Worm (Caenorhabditis elegans) whole organism, L2 larva: ENCODE measurements around the gene T19C3.7.
A peak's percentile ranks its signal among the peaks of the same experiment; 100 is the strongest.

Experiments used
- C34F6.9 ChIP-seq: fragments of 150-350 bp; optimal IDR thresholded peaks from 2 replicates; lab custom pipeline; 2014; ENCODE audit warnings: missing biosample characterization, missing genetic modification characterization
- F13H6.1 ChIP-seq: sonication (generic microtip); optimal IDR thresholded peaks from 2 replicates; lab custom pipeline; 2016; ENCODE audit warnings: missing genetic modification characterization, missing compliant biosample characterization
- Y55F3AM.14 ChIP-seq: fragments of 200-800 bp; sonication (Bioruptor generic); optimal IDR thresholded peaks from 2 replicates; lab custom pipeline; 2018; ENCODE audit warnings: mild to moderate bottlenecking, missing genetic modification characterization, missing compliant biosample characterization
- ZK546.5 ChIP-seq: sonication (generic microtip); optimal IDR thresholded peaks from 2 replicates; lab custom pipeline; 2017; ENCODE audit warnings: missing biosample characterization, missing genetic modification characterization
- alr-1 ChIP-seq: fragments of 150-350 bp; optimal IDR thresholded peaks from 2 replicates; lab custom pipeline; 2014; ENCODE audit warnings: missing biosample characterization, missing genetic modification characterization
- aly-2 ChIP-seq: fragments of 150-350 bp; optimal IDR thresholded peaks from 2 replicates; lab custom pipeline; 2014; ENCODE audit warnings: missing biosample characterization, missing genetic modification characterization
- blmp-1 ChIP-seq: sonication (generic microtip); optimal IDR thresholded peaks from 2 replicates; lab custom pipeline; 2017; ENCODE audit warnings: missing genetic modification characterization, mild to moderate bottlenecking, missing compliant biosample characterization, antibody characterized with exemption, moderate library complexity; ENCODE audit not compliant: insufficient read depth
- ceh-16 ChIP-seq: fragments of 150-350 bp; optimal IDR thresholded peaks from 2 replicates; lab custom pipeline; 2014; ENCODE audit warnings: missing biosample characterization, missing genetic modification characterization
- ceh-82 ChIP-seq: fragments of 150-350 bp; optimal IDR thresholded peaks from 2 replicates; lab custom pipeline; 2014; ENCODE audit warnings: missing biosample characterization, missing genetic modification characterization
- crh-2 ChIP-seq: sonication (generic microtip); optimal IDR thresholded peaks from 2 replicates; lab custom pipeline; 2017; ENCODE audit warnings: missing biosample characterization, missing genetic modification characterization
- dmd-4 ChIP-seq: sonication (generic microtip); optimal IDR thresholded peaks from 2 replicates; lab custom pipeline; 2017; ENCODE audit warnings: missing biosample characterization, missing genetic modification characterization
- egl-27 ChIP-seq: sonication (generic microtip); optimal IDR thresholded peaks from 3 replicates; lab custom pipeline; 2017; ENCODE audit warnings: missing biosample characterization, missing genetic modification reagents, missing genetic modification characterization
- elt-1 ChIP-seq: fragments of 150-350 bp; optimal IDR thresholded peaks from 2 replicates; lab custom pipeline; 2014; ENCODE audit warnings: missing biosample characterization, missing genetic modification characterization
- elt-3 ChIP-seq: sonication (generic microtip); optimal IDR thresholded peaks from 2 replicates; lab custom pipeline; 2017; ENCODE audit warnings: missing biosample characterization, missing genetic modification characterization
- fos-1 ChIP-seq: fragments of 150-350 bp; optimal IDR thresholded peaks from 2 replicates; lab custom pipeline; 2014; ENCODE audit warnings: missing biosample characterization, missing genetic modification characterization
- gmeb-1 ChIP-seq: fragments of 150-350 bp; optimal IDR thresholded peaks from 2 replicates; lab custom pipeline; 2014; ENCODE audit warnings: missing biosample characterization, missing genetic modification characterization
- lin-11 ChIP-seq: fragments of 150-350 bp; sonication (generic microtip); optimal IDR thresholded peaks from 2 replicates; lab custom pipeline; 2014; ENCODE audit warnings: missing biosample characterization, missing genetic modification characterization, inconsistent platforms, mixed read lengths
- lin-13 ChIP-seq: fragments of 150-350 bp; optimal IDR thresholded peaks from 2 replicates; lab custom pipeline; 2014; ENCODE audit warnings: missing biosample characterization, missing genetic modification reagents, missing genetic modification characterization
- lsy-2 ChIP-seq, 2 experiments: fragments of 150-350 bp in 1 of 2; sonication (generic microtip) in 1 of 2; optimal IDR thresholded peaks; 2 replicates each; lab custom pipeline; 2014 to 2017; ENCODE audit warnings: missing biosample characterization in 2 of 2, missing genetic modification characterization in 2 of 2
- mbf-1 ChIP-seq: sonication (generic microtip); optimal IDR thresholded peaks from 2 replicates; lab custom pipeline; 2017; ENCODE audit warnings: missing biosample characterization, missing genetic modification characterization
- mdl-1 ChIP-seq, 2 experiments: fragments of 150-350 bp in 1 of 2; sonication (generic microtip) in 1 of 2; optimal IDR thresholded peaks; 2 replicates each; lab custom pipeline; 2017; ENCODE audit warnings: missing biosample characterization in 2 of 2, missing genetic modification characterization in 2 of 2
- nhr-10 ChIP-seq: sonication (generic microtip); optimal IDR thresholded peaks from 2 replicates; lab custom pipeline; 2017; ENCODE audit warnings: missing biosample characterization, missing genetic modification characterization
- nhr-11 ChIP-seq: fragments of 150-350 bp; optimal IDR thresholded peaks from 2 replicates; lab custom pipeline; 2014; ENCODE audit warnings: missing biosample characterization, missing genetic modification characterization
- nhr-12 ChIP-seq: fragments of 150-350 bp; optimal IDR thresholded peaks from 2 replicates; lab custom pipeline; 2014; ENCODE audit warnings: missing biosample characterization, missing genetic modification characterization
- nhr-129 ChIP-seq: fragments of 150-350 bp; optimal IDR thresholded peaks from 2 replicates; lab custom pipeline; 2014; ENCODE audit warnings: missing biosample characterization, missing genetic modification characterization
- nhr-21 ChIP-seq: fragments of 150-350 bp; optimal IDR thresholded peaks from 2 replicates; lab custom pipeline; 2014; ENCODE audit warnings: missing biosample characterization, missing genetic modification characterization
- nhr-23 ChIP-seq: fragments of 150-350 bp; optimal IDR thresholded peaks from 2 replicates; lab custom pipeline; 2014; ENCODE audit warnings: missing biosample characterization, missing genetic modification reagents, missing genetic modification characterization
- nhr-237 ChIP-seq: fragments of 150-350 bp; optimal IDR thresholded peaks from 2 replicates; lab custom pipeline; 2014; ENCODE audit warnings: missing biosample characterization, missing genetic modification characterization
- nhr-25 ChIP-seq: fragments of 150-350 bp; sonication (generic microtip); optimal IDR thresholded peaks from 3 replicates; lab custom pipeline; 2014; ENCODE audit warnings: missing biosample characterization, missing genetic modification characterization
- nhr-6 ChIP-seq: fragments of 150-350 bp; optimal IDR thresholded peaks from 2 replicates; lab custom pipeline; 2014; ENCODE audit warnings: missing biosample characterization, missing genetic modification characterization
- peb-1 ChIP-seq: fragments of 150-350 bp; optimal IDR thresholded peaks from 2 replicates; lab custom pipeline; 2014; ENCODE audit warnings: missing biosample characterization, missing genetic modification characterization
- sem-4 ChIP-seq: fragments of 150-350 bp; optimal IDR thresholded peaks from 2 replicates; lab custom pipeline; 2014; ENCODE audit warnings: missing biosample characterization, missing genetic modification reagents, missing genetic modification characterization
- sma-3 ChIP-seq: sonication (generic microtip); optimal IDR thresholded peaks from 2 replicates; lab custom pipeline; 2016; ENCODE audit warnings: missing genetic modification reagents, missing genetic modification characterization, missing compliant biosample characterization
- sma-9 ChIP-seq, 2 experiments: fragments of 150-350 bp in 1 of 2; sonication (generic microtip) in 1 of 2; optimal IDR thresholded peaks; 2 replicates each; lab custom pipeline; 2014 to 2016; ENCODE audit warnings: missing genetic modification characterization in 2 of 2, mild to moderate bottlenecking in 1 of 2, missing biosample characterization in 1 of 2, missing compliant biosample characterization in 1 of 2, missing genetic modification reagents in 1 of 2, moderate library complexity in 1 of 2
- snpc-4 ChIP-seq: fragments of 150-350 bp; optimal IDR thresholded peaks from 2 replicates; lab custom pipeline; 2014; ENCODE audit warnings: missing biosample characterization, missing genetic modification characterization
- unc-55 ChIP-seq: fragments of 150-350 bp; sonication (generic microtip); optimal IDR thresholded peaks from 3 replicates; lab custom pipeline; 2014; ENCODE audit warnings: missing biosample characterization, missing genetic modification reagents, missing genetic modification characterization
- unc-62 ChIP-seq: fragments of 150-350 bp; optimal IDR thresholded peaks from 2 replicates; lab custom pipeline; 2014; ENCODE audit warnings: missing biosample characterization, missing genetic modification reagents, missing genetic modification characterization
- ztf-1 ChIP-seq: fragments of 200-800 bp; sonication (Bioruptor generic); conservative IDR thresholded peaks from 2 replicates; pipeline ENCODE4 v1.3.6; 2022; ENCODE audit warnings: missing genetic modification characterization, missing compliant biosample characterization
- ztf-11 ChIP-seq: sonication (generic microtip); optimal IDR thresholded peaks from 2 replicates; lab custom pipeline; 2017; ENCODE audit warnings: missing biosample characterization, missing genetic modification characterization
- ztf-4 ChIP-seq: fragments of 150-350 bp; optimal IDR thresholded peaks from 2 replicates; lab custom pipeline; 2014; ENCODE audit warnings: missing biosample characterization, missing genetic modification characterization

T19C3.7 gene

ce11 chrIII:634618-635017 is 1.3 kb downstream of the T19C3.7 start, which contains the start of gene fem-2:
Gene fem-2, minus strand, starts transcription at chrIII:634626.
- TF ChIP-seq nhr-129 (tag; lab: Kevin White, UChicago) (no peak), lsy-2 (tag; optimal IDR thresholded peaks at IDR 0.05; lab: Kevin White, UChicago) (peak; percentile 42 to 44), nhr-21 (tag; lab: Kevin White, UChicago) (no peak), C34F6.9 (peak; percentile 70), unc-55 (peak; percentile 41), snpc-4 (tag; lab: Kevin White, UChicago) (no peak), mdl-1 (tag; optimal IDR thresholded peaks at IDR 0.05; lab: Kevin White, UChicago) (no peak), ztf-11 (tag; lab: Kevin White, UChicago) (no peak), elt-1 (tag; lab: Kevin White, UChicago) (no peak), peb-1 (tag; lab: Kevin White, UChicago) (no peak), sma-3 (GFP tag; lab: Kevin White, UChicago) (no peak), lin-11 (tag; lab: Kevin White, UChicago) (no peak), nhr-11 (tag; lab: Kevin White, UChicago) (no peak), crh-2 (peak; percentile 18), gmeb-1 (tag; lab: Kevin White, UChicago) (peak; percentile 33), dmd-4 (tag; lab: Kevin White, UChicago) (no peak), nhr-25 (peak; percentile 13), ztf-1 (GFP tag; lab: Robert Waterston, UW) (no peak), ztf-4 (tag; lab: Kevin White, UChicago) (no peak), fos-1 (tag; lab: Kevin White, UChicago) (no peak), alr-1 (tag; lab: Kevin White, UChicago) (no peak), egl-27 (tag; lab: Kevin White, UChicago) (no peak), Y55F3AM.14 (GFP tag; lab: Kevin White, UChicago) (no peak)

ce11 chrIII:631421-631820 is 4.5 kb downstream of the T19C3.7 start, which contains the start of gene T19C3.6:
Gene T19C3.6, minus strand, starts transcription at chrIII:631521.
- TF ChIP-seq ceh-16 (tag; lab: Kevin White, UChicago) (no peak), unc-55 (no peak), peb-1 (tag; lab: Kevin White, UChicago) (no peak), ztf-1 (GFP tag; lab: Robert Waterston, UW) (no peak), lin-13 (GFP tag; lab: Kevin White, UChicago) (no peak), F13H6.1 (tag; lab: Kevin White, UChicago) (no peak), sma-9 (GFP tag; optimal IDR thresholded peaks at IDR 0.05; lab: Kevin White, UChicago) (no peak), sma-9 (tag; optimal IDR thresholded peaks at IDR 0.05; lab: Kevin White, UChicago) (no peak), lsy-2 (tag; optimal IDR thresholded peaks at IDR 0.05; lab: Kevin White, UChicago) (no peak), egl-27 (tag; lab: Kevin White, UChicago) (no peak), Y55F3AM.14 (GFP tag; lab: Kevin White, UChicago) (no peak)
- TF ChIP-seq, all 48 proteins: peak for 0

ce11 chrIII:627838-628237 is 8.1 kb downstream of the T19C3.7 start, which contains the start of gene T19C3.5:
Gene T19C3.5, minus strand, starts transcription at chrIII:627938.
- TF ChIP-seq nhr-237 (no peak), ztf-1 (GFP tag; lab: Robert Waterston, UW) (no peak), mbf-1 (no peak), lsy-2 (tag; optimal IDR thresholded peaks at IDR 0.05; lab: Kevin White, UChicago) (no peak), ceh-82 (tag; lab: Kevin White, UChicago) (no peak), unc-62 (GFP tag; lab: Kevin White, UChicago) (no peak), blmp-1 (no peak), nhr-129 (tag; lab: Kevin White, UChicago) (no peak)
- TF ChIP-seq, all 48 proteins: peak for 0

ce11 chrIII:626091-626490 is 9.9 kb downstream of the T19C3.7 start:
- no peak for TF ChIP-seq ceh-16 (tag; lab: Kevin White, UChicago)

- no peak for TF ChIP-seq ztf-11 (tag; lab: Kevin White, UChicago)
- TF ChIP-seq lsy-2 (tag; optimal IDR thresholded peaks at IDR 0.05; lab: Kevin White, UChicago), result peak in 1 of 2 experiments; percentile 86
- peak; percentile 83 for TF ChIP-seq sma-3 (GFP tag; lab: Kevin White, UChicago)
- no peak for TF ChIP-seq ceh-82 (tag; lab: Kevin White, UChicago)
- TF ChIP-seq aly-2 (tag; lab: Kevin White, UChicago), result no peak
- TF ChIP-seq unc-62 (GFP tag; lab: Kevin White, UChicago), result no peak
- peak; percentile 60 for TF ChIP-seq ztf-4 (tag; lab: Kevin White, UChicago)
- peak; percentile 73 for TF ChIP-seq gmeb-1 (tag; lab: Kevin White, UChicago)
- peak; percentile 85 for TF ChIP-seq lin-11 (tag; lab: Kevin White, UChicago)
- TF ChIP-seq nhr-12 (tag; lab: Kevin White, UChicago), result no peak
- peak; percentile 77 for TF ChIP-seq lin-13 (GFP tag; lab: Kevin White, UChicago)
- TF ChIP-seq blmp-1, result peak; percentile 24
- peak; percentile 95 for TF ChIP-seq C34F6.9
- TF ChIP-seq alr-1 (tag; lab: Kevin White, UChicago), result peak; percentile 65
- TF ChIP-seq ztf-1 (GFP tag; lab: Robert Waterston, UW), result no peak
- TF ChIP-seq egl-27 (tag; lab: Kevin White, UChicago), result peak; percentile 67
- TF ChIP-seq nhr-129 (tag; lab: Kevin White, UChicago), result peak; percentile 92
- no peak for TF ChIP-seq elt-3 (tag; lab: Kevin White, UChicago)
- TF ChIP-seq crh-2, result peak; percentile 92
- TF ChIP-seq nhr-10, result no peak
- no peak for TF ChIP-seq ZK546.5 (tag; lab: Kevin White, UChicago)
- peak; percentile 30 for TF ChIP-seq nhr-6
- no peak for TF ChIP-seq nhr-23 (tag; lab: Kevin White, UChicago)
- TF ChIP-seq F13H6.1 (tag; lab: Kevin White, UChicago), result peak; percentile 95
- peak; percentile 65 for TF ChIP-seq snpc-4 (tag; lab: Kevin White, UChicago)
- peak; percentile 84 for TF ChIP-seq nhr-21 (tag; lab: Kevin White, UChicago)
- TF ChIP-seq sem-4, result peak; percentile 51
These were observed 12.2 kb downstream of the T19C3.7 start for ce11 chrIII:623754-624153.
